Worm (Caenorhabditis elegans) whole organism, early embryonic: ENCODE data around the gene dhs-25.

ENCODE experiments used
- B0310.2 ChIP-seq: sonication (generic microtip); optimal IDR thresholded peaks from 2 replicates; lab custom pipeline; 2016; ENCODE audit warnings: mild to moderate bottlenecking, missing genetic modification characterization, missing compliant biosample characterization
- F13C5.2 ChIP-seq: sonication (generic microtip); optimal IDR thresholded peaks from 2 replicates; lab custom pipeline; 2017; ENCODE audit warnings: mild to moderate bottlenecking, missing genetic modification characterization, inconsistent platforms, missing compliant biosample characterization
- aly-1 ChIP-seq: sonication (generic microtip); optimal IDR thresholded peaks from 2 replicates; lab custom pipeline; 2016; ENCODE audit warnings: missing genetic modification characterization, missing compliant biosample characterization
- ama-1 ChIP-seq: fragments of 150-350 bp; optimal IDR thresholded peaks from 2 replicates; lab custom pipeline; 2014
- ceh-13 ChIP-seq: fragments of 200-800 bp; sonication (Bioruptor generic); optimal IDR thresholded peaks from 2 replicates; lab custom pipeline; 2018; ENCODE audit warnings: mild to moderate bottlenecking, missing genetic modification characterization, missing compliant biosample characterization
- ceh-36 ChIP-seq: sonication (generic microtip); optimal IDR thresholded peaks from 2 replicates; lab custom pipeline; 2016; ENCODE audit warnings: missing genetic modification characterization, inconsistent platforms, missing compliant biosample characterization
- ets-7 ChIP-seq: sonication (generic microtip); optimal IDR thresholded peaks from 2 replicates; lab custom pipeline; 2016; ENCODE audit warnings: missing genotype, missing genetic modification characterization, missing compliant biosample characterization
- flt-1 ChIP-seq: fragments of 200-800 bp; sonication (Bioruptor generic); IDR thresholded peaks from 2 replicates; pipeline ENCODE4 v1.3.6; 2022; ENCODE audit warnings: missing genetic modification characterization, missing compliant biosample characterization
- hmbx-1 ChIP-seq: sonication (generic microtip); optimal IDR thresholded peaks from 2 replicates; lab custom pipeline; 2016; ENCODE audit warnings: mild to moderate bottlenecking, missing genetic modification characterization, missing compliant biosample characterization
- hmg-4 ChIP-seq: fragments of 200-800 bp; sonication (Bioruptor generic); optimal IDR thresholded peaks from 2 replicates; lab custom pipeline; 2018; ENCODE audit warnings: mild to moderate bottlenecking, missing genetic modification characterization, missing compliant biosample characterization
- hnd-1 ChIP-seq: sonication (generic microtip); optimal IDR thresholded peaks from 2 replicates; lab custom pipeline; 2016; ENCODE audit warnings: missing genetic modification characterization, missing compliant biosample characterization
- pes-1 ChIP-seq: fragments of 200-800 bp; sonication (Bioruptor generic); IDR thresholded peaks from 2 replicates; pipeline ENCODE4 v1.3.6; 2022; ENCODE audit warnings: missing genetic modification reagents, missing genetic modification characterization, missing compliant biosample characterization
- scrt-1 ChIP-seq: fragments of 200-800 bp; sonication (Bioruptor generic); IDR thresholded peaks from 2 replicates; pipeline ENCODE4 v1.3.6; 2022; ENCODE audit warnings: missing genetic modification characterization, missing compliant biosample characterization
- sea-1 ChIP-seq: fragments of 200-800 bp; sonication (Bioruptor generic); conservative IDR thresholded peaks from 2 replicates; pipeline ENCODE4 v1.3.6; 2022; ENCODE audit warnings: missing genetic modification characterization, missing compliant biosample characterization
- tbx-11 ChIP-seq: fragments of 200-800 bp; sonication (Bioruptor generic); IDR thresholded peaks from 2 replicates; pipeline ENCODE4 v1.3.6; 2022; ENCODE audit warnings: missing genetic modification characterization, missing compliant biosample characterization
- tbx-37 ChIP-seq: fragments of 200-800 bp; sonication (Bioruptor generic); conservative IDR thresholded peaks from 2 replicates; pipeline ENCODE4 v1.3.6; 2022; ENCODE audit warnings: missing genetic modification reagents, missing genetic modification characterization, missing compliant biosample characterization
- tra-4 ChIP-seq: sonication (generic microtip); optimal IDR thresholded peaks from 2 replicates; lab custom pipeline; 2017; ENCODE audit warnings: missing genetic modification characterization, missing compliant biosample characterization

dhs-25 gene

ce11 chrX:1488775-1489174, 2.4 kb downstream of the dhs-25 start:
- TF ChIP-seq hnd-1 (no peak), tra-4 (no peak), F13C5.2 (tag; lab: Kevin White, UChicago) (no peak), B0310.2 (tag; lab: Kevin White, UChicago) (no peak), flt-1 (GFP tag; lab: Robert Waterston, UW) (no peak), hmg-4 (GFP tag; lab: Kevin White, UChicago) (no peak), tbx-37 (no peak), ama-1 (lab: Kevin White, UChicago) (no peak), ceh-36 (tag; lab: Kevin White, UChicago) (no peak), aly-1 (tag; lab: Kevin White, UChicago) (no peak), ceh-13 (no peak), hmbx-1 (tag; lab: Kevin White, UChicago) (no peak), scrt-1 (GFP tag; lab: Robert Waterston, UW) (no peak), sea-1 (no peak), tbx-11 (GFP tag; lab: Robert Waterston, UW) (no peak), pes-1 (no peak), ets-7 (tag; lab: Kevin White, UChicago) (no peak)

DNA sequence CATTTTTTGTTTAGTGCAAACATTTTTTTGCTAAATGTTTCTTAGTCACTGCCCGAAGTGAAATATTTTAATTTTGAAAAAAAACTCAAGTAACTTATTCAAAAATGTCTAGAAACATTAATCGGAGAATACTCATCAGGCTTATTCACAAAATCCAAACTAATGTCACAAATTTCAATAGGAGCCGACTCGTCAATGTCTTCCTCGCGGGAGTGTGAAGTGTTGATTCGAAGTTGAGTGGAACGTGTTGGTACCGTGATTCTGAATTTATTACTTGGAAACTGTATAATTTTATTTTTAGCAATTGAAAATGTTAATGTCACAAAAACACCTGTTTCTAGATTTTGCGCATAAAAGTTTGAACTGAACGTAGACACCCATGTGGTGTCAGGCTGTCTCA, 3.2 kb downstream of the dhs-25 start:
- no peak for TF ChIP-seq hnd-1
- TF ChIP-seq pes-1 = no peak
- TF ChIP-seq B0310.2 (tag; lab: Kevin White, UChicago) = no peak
- no peak for TF ChIP-seq flt-1 (GFP tag; lab: Robert Waterston, UW)
- TF ChIP-seq ets-7 (tag; lab: Kevin White, UChicago) = no peak
- TF ChIP-seq tbx-37 = no peak
- no peak for TF ChIP-seq sea-1
- no peak for TF ChIP-seq ceh-36 (tag; lab: Kevin White, UChicago)
- no peak for TF ChIP-seq tra-4

- no peak for TF ChIP-seq ceh-36 (tag; lab: Kevin White, UChicago)
- TF ChIP-seq ets-7 (tag; lab: Kevin White, UChicago) = no peak
- TF ChIP-seq tbx-37 = no peak
- TF ChIP-seq hmbx-1 (tag; lab: Kevin White, UChicago) = no peak
- no peak for TF ChIP-seq ama-1 (lab: Kevin White, UChicago)
- no peak for TF ChIP-seq hmg-4 (GFP tag; lab: Kevin White, UChicago)
- no peak for TF ChIP-seq flt-1 (GFP tag; lab: Robert Waterston, UW)
- no peak for TF ChIP-seq hnd-1
- TF ChIP-seq pes-1 = no peak
- no peak for TF ChIP-seq B0310.2 (tag; lab: Kevin White, UChicago)
- no peak for TF ChIP-seq ceh-13
- TF ChIP-seq sea-1 = no peak
- no peak for TF ChIP-seq scrt-1 (GFP tag; lab: Robert Waterston, UW)
- no peak for TF ChIP-seq tra-4
- no peak for TF ChIP-seq aly-1 (tag; lab: Kevin White, UChicago)
These were observed 4.7 kb downstream of the dhs-25 start for ce11 chrX:1491036-1491435.

- no peak for TF ChIP-seq ets-7 (tag; lab: Kevin White, UChicago)
- TF ChIP-seq F13C5.2 (tag; lab: Kevin White, UChicago) = no peak
- TF ChIP-seq sea-1 = no peak
- no peak for TF ChIP-seq pes-1
- no peak for TF ChIP-seq ama-1 (lab: Kevin White, UChicago)
- no peak for TF ChIP-seq tbx-11 (GFP tag; lab: Robert Waterston, UW)
- no peak for TF ChIP-seq ceh-13
- no peak for TF ChIP-seq scrt-1 (GFP tag; lab: Robert Waterston, UW)
- TF ChIP-seq tra-4 = no peak
- no peak for TF ChIP-seq B0310.2 (tag; lab: Kevin White, UChicago)
- TF ChIP-seq flt-1 (GFP tag; lab: Robert Waterston, UW) = no peak
- no peak for TF ChIP-seq hmbx-1 (tag; lab: Kevin White, UChicago)
- TF ChIP-seq hnd-1 = no peak
- no peak for TF ChIP-seq hmg-4 (GFP tag; lab: Kevin White, UChicago)
These were observed 5.8 kb downstream of the dhs-25 start for ce11 chrX:1492174-1492573.

- TF ChIP-seq flt-1 (GFP tag; lab: Robert Waterston, UW) = no peak
- no peak for TF ChIP-seq tbx-11 (GFP tag; lab: Robert Waterston, UW)
- TF ChIP-seq pes-1 = no peak
- no peak for TF ChIP-seq B0310.2 (tag; lab: Kevin White, UChicago)
- no peak for TF ChIP-seq aly-1 (tag; lab: Kevin White, UChicago)
- TF ChIP-seq hmg-4 (GFP tag; lab: Kevin White, UChicago) = no peak
- TF ChIP-seq ceh-36 (tag; lab: Kevin White, UChicago) = no peak
- no peak for TF ChIP-seq ama-1 (lab: Kevin White, UChicago)
- no peak for TF ChIP-seq sea-1
- TF ChIP-seq ets-7 (tag; lab: Kevin White, UChicago) = no peak
- no peak for TF ChIP-seq tbx-37
- TF ChIP-seq hmbx-1 (tag; lab: Kevin White, UChicago) = no peak
- TF ChIP-seq tra-4 = no peak
- no peak for TF ChIP-seq ceh-13
- no peak for TF ChIP-seq hnd-1
- TF ChIP-seq scrt-1 (GFP tag; lab: Robert Waterston, UW) = no peak
These were observed 7.9 kb downstream of the dhs-25 start, which contains the start of gene F09E10.5 for ce11 chrX:1494256-1494655. TSS of gene F09E10.5 (minus strand) at chrX:1494356.

ce11 chrX:1495980-1496379, 9.6 kb downstream of the dhs-25 start:
- TF ChIP-seq aly-1 (tag; lab: Kevin White, UChicago) (no peak), ets-7 (tag; lab: Kevin White, UChicago) (no peak), ceh-36 (tag; lab: Kevin White, UChicago) (peak; percentile 63)

- TF ChIP-seq tbx-11 (GFP tag; lab: Robert Waterston, UW) = no peak
- no peak for TF ChIP-seq ets-7 (tag; lab: Kevin White, UChicago)
- TF ChIP-seq ceh-13 = no peak
- no peak for TF ChIP-seq B0310.2 (tag; lab: Kevin White, UChicago)
- no peak for TF ChIP-seq flt-1 (GFP tag; lab: Robert Waterston, UW)
- no peak for TF ChIP-seq hnd-1
- no peak for TF ChIP-seq tra-4
These were observed 11.2 kb downstream of the dhs-25 start, which contains the start of gene F09E10.6 for ce11 chrX:1497581-1497980. TSS of gene F09E10.6 (minus strand) at chrX:1497681.

DNA sequence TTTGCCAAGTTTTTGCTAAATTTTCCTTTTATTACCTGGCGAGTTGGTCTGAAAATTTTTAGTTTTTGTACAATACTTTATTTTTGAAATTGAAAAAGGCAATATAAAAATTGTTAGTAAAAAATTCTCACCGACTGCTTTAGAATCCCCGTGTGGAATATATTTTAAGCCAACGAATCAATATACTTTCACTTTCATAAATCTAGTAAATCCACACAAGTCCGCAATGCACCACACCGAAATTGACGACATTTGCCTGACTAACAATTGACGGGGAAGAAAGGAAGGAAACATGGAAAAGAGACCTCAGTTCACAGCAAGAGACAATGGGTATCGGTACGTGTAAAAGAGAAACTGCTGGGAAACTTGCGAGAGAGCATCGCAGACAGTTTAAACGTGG, 13.2 kb downstream of the dhs-25 start:
- TF ChIP-seq flt-1 (GFP tag; lab: Robert Waterston, UW) (no peak), ceh-36 (tag; lab: Kevin White, UChicago) (no peak), B0310.2 (tag; lab: Kevin White, UChicago) (no peak), ceh-13 (no peak), tbx-11 (GFP tag; lab: Robert Waterston, UW) (no peak), hnd-1 (no peak), tra-4 (no peak), pes-1 (no peak), aly-1 (tag; lab: Kevin White, UChicago) (no peak)
